Worm (Caenorhabditis elegans): ENCODE results near the gene Y49E10.10.

DNA sequence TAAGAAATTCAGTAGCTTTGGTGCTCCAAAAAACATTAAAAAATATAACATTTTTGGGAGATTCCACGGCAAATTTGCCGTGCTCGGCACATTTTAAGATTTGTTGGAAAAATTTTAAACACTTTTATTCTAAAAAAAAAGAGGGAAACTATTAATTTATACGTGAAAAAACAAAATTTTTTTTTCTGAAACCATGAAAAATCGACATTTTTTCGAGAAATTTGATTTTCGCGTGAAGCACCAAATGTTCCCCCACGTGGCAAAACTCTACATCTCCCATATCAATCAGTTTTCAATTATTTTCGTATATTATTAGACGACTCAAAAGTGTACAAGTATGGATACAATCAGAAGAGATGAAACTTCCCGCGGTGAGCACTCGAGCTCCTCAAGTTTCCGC is 41.0 kb downstream of the Y49E10.10 start, which contains the start of gene fbxa-218:
- TF ChIP-seq scrt-1 (GFP tag; IDR thresholded peaks at IDR 0.05) = no peak
- TF ChIP-seq ama-1 (optimal IDR thresholded peaks at IDR 0.05) = no peak
- no peak for TF ChIP-seq ceh-36 (tag; optimal IDR thresholded peaks at IDR 0.05)
- no peak for TF ChIP-seq pes-1 (GFP tag; IDR thresholded peaks at IDR 0.05)
- TF ChIP-seq tra-4 (tag; optimal IDR thresholded peaks at IDR 0.05) = no peak
- no peak for TF ChIP-seq B0310.2 (tag; optimal IDR thresholded peaks at IDR 0.05)
- TF ChIP-seq flt-1 (GFP tag; IDR thresholded peaks at IDR 0.05) = no peak
- no peak for TF ChIP-seq sea-1 (GFP tag; conservative IDR thresholded peaks at IDR 0.05)
